Worm (Caenorhabditis elegans) whole organism, young adult: ENCODE measurements around the gene gtap-2.

Source experiments
- F52B5.7 ChIP-seq: sonication (generic microtip); optimal IDR thresholded peaks from 2 replicates; lab custom pipeline; 2016; ENCODE audit warnings: mild to moderate bottlenecking, missing genetic modification characterization, missing compliant biosample characterization
- ama-1 ChIP-seq, 3 experiments: fragments of 150-350 bp in 1 of 3; sonication (generic microtip) in 2 of 3; optimal IDR thresholded peaks; 2 replicates each; lab custom pipeline; 2014 to 2018; ENCODE audit warnings: missing biosample characterization in 2 of 3, missing genetic modification characterization in 2 of 3, missing genetic modification reagents in 2 of 3
- athp-1 ChIP-seq: sonication (generic microtip); optimal IDR thresholded peaks from 2 replicates; lab custom pipeline; 2017; ENCODE audit warnings: mild to moderate bottlenecking, missing genetic modification characterization, missing compliant biosample characterization
- dpl-1 ChIP-seq: fragments of 150-350 bp; optimal IDR thresholded peaks from 2 replicates; lab custom pipeline; 2014; ENCODE audit warnings: missing biosample characterization, missing genetic modification reagents, missing genetic modification characterization
- efl-1 ChIP-seq: fragments of 150-350 bp; optimal IDR thresholded peaks from 2 replicates; lab custom pipeline; 2014; ENCODE audit warnings: missing biosample characterization, missing genetic modification reagents, missing genetic modification characterization
- egrh-3 ChIP-seq: fragments of 200-800 bp; sonication (Bioruptor generic); IDR thresholded peaks from 2 replicates; pipeline ENCODE4 v1.3.6; 2022; ENCODE audit warnings: missing genetic modification reagents, missing genetic modification characterization, missing compliant biosample characterization
- ekl-4 ChIP-seq: fragments of 200-800 bp; sonication (Bioruptor generic); IDR thresholded peaks from 2 replicates; pipeline ENCODE4 v1.3.6; 2022; ENCODE audit warnings: missing genetic modification reagents, missing genetic modification characterization, missing compliant biosample characterization
- him-1 ChIP-seq: sonication (generic microtip); optimal IDR thresholded peaks from 2 replicates; lab custom pipeline; 2016; ENCODE audit warnings: missing genotype, missing genetic modification reagents, missing genetic modification characterization, missing compliant biosample characterization
- hmg-1.2 ChIP-seq: fragments of 200-800 bp; sonication (Bioruptor generic); IDR thresholded peaks from 2 replicates; pipeline ENCODE4 v1.3.6; 2022; ENCODE audit warnings: missing genetic modification reagents, missing genetic modification characterization, missing compliant biosample characterization
- nfya-2 ChIP-seq: fragments of 200-800 bp; sonication (Bioruptor generic); IDR thresholded peaks from 2 replicates; pipeline ENCODE4 v1.3.6; 2022; ENCODE audit warnings: missing genetic modification reagents, missing genetic modification characterization, missing compliant biosample characterization
- zim-3 ChIP-seq: sonication (generic microtip); optimal IDR thresholded peaks from 2 replicates; lab custom pipeline; 2017; ENCODE audit warnings: mild to moderate bottlenecking, missing genetic modification characterization, moderate library complexity, missing compliant biosample characterization
- ztf-3 ChIP-seq: fragments of 200-800 bp; sonication (Bioruptor generic); optimal IDR thresholded peaks from 2 replicates; lab custom pipeline; 2018; ENCODE audit warnings: mild to moderate bottlenecking, missing genetic modification characterization, missing compliant biosample characterization

- TF ChIP-seq dpl-1 (no peak), nfya-2 (GFP tag; lab: Robert Waterston, UW) (no peak), ekl-4 (GFP tag; lab: Robert Waterston, UW) (no peak), F52B5.7 (no peak), zim-3 (tag; lab: Kevin White, UChicago) (peak; percentile 7), hmg-1.2 (GFP tag; lab: Robert Waterston, UW) (no peak), athp-1 (tag; lab: Kevin White, UChicago) (no peak), ztf-3 (GFP tag; lab: Kevin White, UChicago) (no peak), egrh-3 (0 out of 2 replicates have a peak, but pooled peaks have one; percentile 30), ama-1 (optimal IDR thresholded peaks at IDR 0.05; lab: Kevin White, UChicago) (no peak), ama-1 (GFP tag; optimal IDR thresholded peaks at IDR 0.05; lab: Kevin White, UChicago) (no peak), him-1 (tag; lab: Kevin White, UChicago) (no peak), efl-1 (GFP tag; lab: Kevin White, UChicago) (no peak)
These were observed 40.3 kb upstream of the gtap-2 start for ce11 chrIII:9768023-9768422.
